Worm (Caenorhabditis elegans) whole organism, late embryonic: ENCODE results near the gene F54B11.11.

Experiments used
- ama-1 ChIP-seq: fragments of 150-350 bp; optimal IDR thresholded peaks from 2 replicates; lab custom pipeline; 2014
- pha-4 ChIP-seq: fragments of 150-350 bp; optimal IDR thresholded peaks from 2 replicates; lab custom pipeline; 2018; ENCODE audit warnings: missing biosample characterization, missing genetic modification reagents, missing genetic modification characterization
- pqm-1 ChIP-seq: sonication (generic microtip); optimal IDR thresholded peaks from 2 replicates; lab custom pipeline; 2016; ENCODE audit warnings: missing genetic modification characterization, missing compliant biosample characterization

DNA sequence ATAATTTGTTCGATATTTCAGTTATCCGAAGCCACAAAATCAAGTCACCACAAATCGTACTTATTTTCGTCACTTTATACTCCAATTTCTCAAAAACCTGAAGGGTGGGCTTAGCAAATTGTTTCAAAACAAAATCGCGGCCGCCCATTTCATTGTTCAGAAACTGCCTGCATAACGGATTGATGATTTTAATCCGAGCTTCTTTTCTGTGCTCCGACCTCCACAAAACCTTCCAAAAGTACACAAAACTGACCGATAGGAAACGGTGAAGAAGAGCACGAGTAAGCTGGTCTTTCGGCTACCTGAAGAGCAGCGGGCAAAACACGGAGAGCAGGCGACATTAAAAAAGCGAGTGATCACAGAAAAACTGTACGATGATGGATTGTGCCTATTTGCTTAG lies 12.1 kb upstream of the F54B11.11 start, which contains the start of gene R01E6.2:
- TF ChIP-seq ama-1 (no peak), pha-4 (no peak), pqm-1 (tag; lab: Kevin White, UChicago) (no peak)
